Worm (Caenorhabditis elegans): Measurements from ENCODE around the gene str-187.

The str-187 gene

ce11 chrIV:17262385-17262784 is 3.0 kb upstream of the str-187 start, which contains the start of gene ZK550.6:
ZK550.6 (minus strand) TSS chrIV:17262485.
- TF ChIP-seq R02D3.7 (tag; optimal IDR thresholded peaks at IDR 0.05) (no peak), nhr-43 (tag; optimal IDR thresholded peaks at IDR 0.05; ENCODE audit: poor library complexity, severe bottlenecking) (no peak), egl-5 (tag; optimal IDR thresholded peaks at IDR 0.05) (no peak), ZK546.5 (tag; optimal IDR thresholded peaks at IDR 0.05) (no peak), nhr-237 (tag; optimal IDR thresholded peaks at IDR 0.05) (no peak), unc-39 (tag; optimal IDR thresholded peaks at IDR 0.05) (no peak), ztf-4 (tag; optimal IDR thresholded peaks at IDR 0.05) (no peak), jun-1 (tag; optimal IDR thresholded peaks at IDR 0.05) (no peak), tbx-2 (tag; optimal IDR thresholded peaks at IDR 0.05) (no peak), elt-3 (tag; optimal IDR thresholded peaks at IDR 0.05) (no peak), zag-1 (tag; optimal IDR thresholded peaks at IDR 0.05) (no peak), lin-39 (tag; optimal IDR thresholded peaks at IDR 0.05) (no peak)

ce11 chrIV:17263714-17264113 is 1.7 kb upstream of the str-187 start:
- peak; percentile 96 for TF ChIP-seq elt-2 (tag; optimal IDR thresholded peaks at IDR 0.05)
- TF ChIP-seq nhr-237 (tag; optimal IDR thresholded peaks at IDR 0.05) = no peak
- peak; percentile 10 for TF ChIP-seq jun-1 (tag; optimal IDR thresholded peaks at IDR 0.05)
- peak; percentile 56 for TF ChIP-seq nhr-23 (tag; optimal IDR thresholded peaks at IDR 0.05)
- peak; percentile 85 for TF ChIP-seq nhr-76 (tag; optimal IDR thresholded peaks at IDR 0.05)
- peak; percentile 64 for TF ChIP-seq pha-4 (tag; optimal IDR thresholded peaks at IDR 0.05)
- TF ChIP-seq nhr-43 (tag; optimal IDR thresholded peaks at IDR 0.05; ENCODE audit: poor library complexity, severe bottlenecking) = peak; percentile 28
- TF ChIP-seq nfya-1 (tag; optimal IDR thresholded peaks at IDR 0.05; ENCODE audit: insufficient read depth) = peak; percentile 28
- no peak for TF ChIP-seq skn-1 (tag; optimal IDR thresholded peaks at IDR 0.05)
- peak; percentile 93 for TF ChIP-seq pqm-1 (tag; optimal IDR thresholded peaks at IDR 0.05)
- no peak for TF ChIP-seq ceh-16 (tag; optimal IDR thresholded peaks at IDR 0.05)
- no peak for TF ChIP-seq nhr-11 (tag; optimal IDR thresholded peaks at IDR 0.05)
- no peak for TF ChIP-seq fkh-10 (GFP tag; optimal IDR thresholded peaks at IDR 0.05)
- no peak for TF ChIP-seq fos-1 (tag; optimal IDR thresholded peaks at IDR 0.05)
- TF ChIP-seq ama-1 (optimal IDR thresholded peaks at IDR 0.05) = no peak

- no peak for TF ChIP-seq jun-1 (tag; optimal IDR thresholded peaks at IDR 0.05)
- TF ChIP-seq ceh-28 (tag; optimal IDR thresholded peaks at IDR 0.05) = no peak
- no peak for TF ChIP-seq pqm-1 (tag; optimal IDR thresholded peaks at IDR 0.05)
- TF ChIP-seq nhr-11 (tag; optimal IDR thresholded peaks at IDR 0.05) = no peak
- no peak for TF ChIP-seq nhr-28 (tag; optimal IDR thresholded peaks at IDR 0.05)
- TF ChIP-seq fkh-2 (tag; optimal IDR thresholded peaks at IDR 0.05) = no peak
- TF ChIP-seq nhr-237 (tag; optimal IDR thresholded peaks at IDR 0.05) = no peak
- no peak for TF ChIP-seq nhr-76 (tag; optimal IDR thresholded peaks at IDR 0.05)
- TF ChIP-seq lsy-12 (tag; optimal IDR thresholded peaks at IDR 0.05) = no peak
- no peak for TF ChIP-seq ceh-16 (tag; optimal IDR thresholded peaks at IDR 0.05)
- no peak for TF ChIP-seq unc-62 (GFP tag; optimal IDR thresholded peaks at IDR 0.05)
- no peak for TF ChIP-seq ztf-4 (tag; optimal IDR thresholded peaks at IDR 0.05)
Measured at ce11 chrIV:17264714-17265113, 665 bp upstream of the str-187 start, which contains the start of gene F26D10.13. F26D10.13 (minus strand) TSS chrIV:17264814.

- TF ChIP-seq nhr-237 (tag; optimal IDR thresholded peaks at IDR 0.05) = no peak
- no peak for TF ChIP-seq jun-1 (tag; optimal IDR thresholded peaks at IDR 0.05)
- no peak for TF ChIP-seq nfya-1 (tag; optimal IDR thresholded peaks at IDR 0.05; ENCODE audit: insufficient read depth)
- TF ChIP-seq nhr-28 (tag; optimal IDR thresholded peaks at IDR 0.05) = no peak
- no peak for TF ChIP-seq unc-62 (GFP tag; optimal IDR thresholded peaks at IDR 0.05)
- TF ChIP-seq nhr-25 (tag; optimal IDR thresholded peaks at IDR 0.05) = no peak
- TF ChIP-seq R02D3.7 (tag; optimal IDR thresholded peaks at IDR 0.05) = no peak
- no peak for TF ChIP-seq snpc-4 (tag; optimal IDR thresholded peaks at IDR 0.05)
- no peak for TF ChIP-seq lsy-12 (tag; optimal IDR thresholded peaks at IDR 0.05)
- TF ChIP-seq fkh-10 (GFP tag; optimal IDR thresholded peaks at IDR 0.05) = no peak
- TF ChIP-seq nhr-67 (tag; optimal IDR thresholded peaks at IDR 0.05) = no peak
- no peak for TF ChIP-seq ztf-4 (tag; optimal IDR thresholded peaks at IDR 0.05)
Measured at ce11 chrIV:17265716-17266115, 337 bp downstream of the str-187 start.

ce11 chrIV:17267304-17267891 is 2.0 kb downstream of the str-187 start:
- TF ChIP-seq lin-39 (tag; optimal IDR thresholded peaks at IDR 0.05) = peak; percentile 77
- TF ChIP-seq nhr-237 (tag; optimal IDR thresholded peaks at IDR 0.05) = no peak

Data from whole organism, L3 larva.